Worm (Caenorhabditis elegans) whole organism, mixed stage, embryonic: ENCODE results near the gene acbp-4.

Source experiments
- ces-1 ChIP-seq: fragments of 150-350 bp; optimal IDR thresholded peaks from 2 replicates; lab custom pipeline; 2014; ENCODE audit warnings: missing biosample characterization, missing genetic modification reagents, missing genetic modification characterization
- elt-1 ChIP-seq: sonication (generic microtip); optimal IDR thresholded peaks from 2 replicates; lab custom pipeline; 2017; ENCODE audit warnings: missing genetic modification characterization, mild to moderate bottlenecking, missing compliant biosample characterization, antibody characterized with exemption, moderate library complexity, borderline replicate concordance; ENCODE audit not compliant: insufficient read depth
- elt-3 ChIP-seq: fragments of 150-350 bp; optimal IDR thresholded peaks from 2 replicates; lab custom pipeline; 2014; ENCODE audit warnings: missing biosample characterization, missing genetic modification characterization
- lin-13 ChIP-seq: fragments of 150-350 bp; optimal IDR thresholded peaks from 2 replicates; lab custom pipeline; 2014; ENCODE audit warnings: missing biosample characterization, missing genetic modification characterization
- lin-32 ChIP-seq: fragments of 200-800 bp; sonication (Bioruptor generic); optimal IDR thresholded peaks from 2 replicates; lab custom pipeline; 2018; ENCODE audit warnings: mild to moderate bottlenecking, missing genetic modification characterization, missing compliant biosample characterization
- lsy-2 ChIP-seq: fragments of 150-350 bp; optimal IDR thresholded peaks from 2 replicates; lab custom pipeline; 2014; ENCODE audit warnings: missing biosample characterization, missing genetic modification characterization
- nhr-12 ChIP-seq: fragments of 150-350 bp; optimal IDR thresholded peaks from 2 replicates; lab custom pipeline; 2014; ENCODE audit warnings: missing biosample characterization, missing genetic modification characterization
- nhr-28 ChIP-seq: fragments of 150-350 bp; optimal IDR thresholded peaks from 2 replicates; lab custom pipeline; 2014; ENCODE audit warnings: missing biosample characterization, missing genetic modification characterization
- nhr-76 ChIP-seq: sonication (generic microtip); optimal IDR thresholded peaks from 2 replicates; lab custom pipeline; 2017; ENCODE audit warnings: missing biosample characterization, missing genetic modification characterization
- sptf-1 ChIP-seq: sonication (generic microtip); optimal IDR thresholded peaks from 2 replicates; lab custom pipeline; 2017; ENCODE audit warnings: mild to moderate bottlenecking, missing genetic modification characterization, moderate library complexity, missing compliant biosample characterization
- unc-62 ChIP-seq: fragments of 150-350 bp; optimal IDR thresholded peaks from 2 replicates; lab custom pipeline; 2014; ENCODE audit warnings: missing biosample characterization, missing genetic modification reagents, missing genetic modification characterization
- ztf-11 ChIP-seq: fragments of 150-350 bp; optimal IDR thresholded peaks from 2 replicates; lab custom pipeline; 2014; ENCODE audit warnings: missing biosample characterization, missing genetic modification characterization

- TF ChIP-seq unc-62 (no peak), lin-13 (tag; lab: Kevin White, UChicago) (no peak), ztf-11 (tag; lab: Kevin White, UChicago) (no peak), nhr-28 (tag; lab: Kevin White, UChicago) (no peak), lsy-2 (tag; lab: Kevin White, UChicago) (no peak), lin-32 (GFP tag; lab: Kevin White, UChicago) (no peak), elt-1 (tag; lab: Kevin White, UChicago) (no peak), elt-3 (no peak), nhr-76 (tag; lab: Kevin White, UChicago) (no peak), nhr-12 (tag; lab: Kevin White, UChicago) (no peak), sptf-1 (tag; lab: Kevin White, UChicago) (no peak), ces-1 (GFP tag; lab: Kevin White, UChicago) (no peak)
These were observed 7.2 kb downstream of the acbp-4 start for ce11 chrIII:7301668-7302067.
